Worm (Caenorhabditis elegans): ENCODE measurements around the gene D2045.5.

D2045.5 gene

ce11 chrIII:10462935-10463548 is 6.4 kb downstream of the D2045.5 start:
- TF ChIP-seq efl-1 (optimal IDR thresholded peaks at IDR 0.05) (no peak), efl-1 (GFP tag; optimal IDR thresholded peaks at IDR 0.05 in 1 of 2) (peak in 1 of 2 experiments; percentile 68), hlh-17 (GFP tag; optimal IDR thresholded peaks at IDR 0.05; ENCODE audit: borderline replicate concordance) (no peak), lin-39 (tag; optimal IDR thresholded peaks at IDR 0.05) (no peak), blmp-1 (tag; optimal IDR thresholded peaks at IDR 0.05) (peak; percentile 71)

DNA sequence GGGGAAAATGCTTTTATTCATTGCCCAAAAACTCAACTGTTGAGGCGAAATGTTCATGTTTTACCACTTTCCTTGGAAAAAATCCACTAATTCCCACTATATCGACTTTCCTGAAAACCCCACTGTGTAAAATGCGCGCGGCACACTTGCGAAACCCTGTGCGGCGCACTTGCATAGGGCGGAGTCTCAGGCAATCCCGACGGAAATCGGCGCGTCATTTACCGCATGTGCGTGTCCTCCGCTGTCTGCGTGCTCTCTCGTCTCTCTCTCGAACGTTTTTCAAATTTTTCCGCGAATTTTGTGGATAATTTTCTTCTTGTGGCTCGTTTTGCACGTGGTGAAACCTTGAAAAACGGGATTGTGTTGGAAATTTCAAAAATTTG is 8.3 kb downstream of the D2045.5 start, which contains the start of gene atx-2:
Gene atx-2 (plus strand): TSS at position 226 of the 383 bp plus-strand sequence.
- TF ChIP-seq jun-1 (tag; optimal IDR thresholded peaks at IDR 0.05) (peak; percentile 70), sox-4 (tag; optimal IDR thresholded peaks at IDR 0.05) (no peak), unc-98 (GFP tag; IDR thresholded peaks at IDR 0.05) (peak; percentile 60; the same call in 1 of the 2 replicates), pqm-1 (tag; optimal IDR thresholded peaks at IDR 0.05) (no peak), Y116A8C.19 (tag; optimal IDR thresholded peaks at IDR 0.05; ENCODE audit: borderline replicate concordance) (no peak), elt-2 (tag; optimal IDR thresholded peaks at IDR 0.05) (no peak), sup-37 (GFP tag; optimal IDR thresholded peaks at IDR 0.05) (no peak), nhr-20 (tag; optimal IDR thresholded peaks at IDR 0.05) (peak; percentile 48), aly-2 (tag; optimal IDR thresholded peaks at IDR 0.05) (no peak), ceh-90 (tag; optimal IDR thresholded peaks at IDR 0.05) (no peak), efl-3 (GFP tag; optimal IDR thresholded peaks at IDR 0.05) (peak; percentile 66), pax-3 (tag; optimal IDR thresholded peaks at IDR 0.05) (no peak), hlh-17 (GFP tag; optimal IDR thresholded peaks at IDR 0.05; ENCODE audit: borderline replicate concordance) (no peak), nhr-237 (tag; optimal IDR thresholded peaks at IDR 0.05) (no peak), rnt-1 (tag; optimal IDR thresholded peaks at IDR 0.05) (peak; percentile 96), C34B4.2 (tag; optimal IDR thresholded peaks at IDR 0.05) (peak; percentile 9), fkh-10 (GFP tag; optimal IDR thresholded peaks at IDR 0.05) (peak; percentile 76), lin-14 (GFP tag; optimal IDR thresholded peaks at IDR 0.05) (peak; percentile 79), pag-3 (tag; optimal IDR thresholded peaks at IDR 0.05; ENCODE audit: borderline replicate concordance, insufficient read depth) (no peak), fos-1 (tag; optimal IDR thresholded peaks at IDR 0.05) (no peak), sptf-1 (tag; optimal IDR thresholded peaks at IDR 0.05) (no peak), C16A3.4 (tag; optimal IDR thresholded peaks at IDR 0.05) (peak; percentile 67), nhr-77 (tag; optimal IDR thresholded peaks at IDR 0.05) (no peak), hlh-4 (tag; optimal IDR thresholded peaks at IDR 0.05) (no peak), irx-1 (tag; optimal IDR thresholded peaks at IDR 0.05) (peak; percentile 39), nhr-76 (tag; optimal IDR thresholded peaks at IDR 0.05) (peak; percentile 44), dsc-1 (tag; optimal IDR thresholded peaks at IDR 0.05) (peak; percentile 83), mab-9 (GFP tag; IDR thresholded peaks at IDR 0.05) (peak; percentile 77), ama-1 (optimal IDR thresholded peaks at IDR 0.05) (no peak), lsy-2 (tag; optimal IDR thresholded peaks at IDR 0.05) (peak; percentile 48 to 77), nhr-11 (tag; optimal IDR thresholded peaks at IDR 0.05) (no peak), unc-30 (tag; optimal IDR thresholded peaks at IDR 0.05) (no peak), zag-1 (tag; optimal IDR thresholded peaks at IDR 0.05) (no peak), ztf-11 (tag; optimal IDR thresholded peaks at IDR 0.05) (peak in 1 of 2 experiments; percentile 73), mef-2 (tag; optimal IDR thresholded peaks at IDR 0.05) (no peak), fkh-4 (tag; optimal IDR thresholded peaks at IDR 0.05; ENCODE audit: borderline replicate concordance) (no peak), unc-86 (tag; optimal IDR thresholded peaks at IDR 0.05) (peak; percentile 65), nhr-47 (tag; optimal IDR thresholded peaks at IDR 0.05) (peak; percentile 82), mep-1 (tag; optimal IDR thresholded peaks at IDR 0.05) (peak; percentile 62), lin-39 (tag; optimal IDR thresholded peaks at IDR 0.05) (peak; percentile 19), nhr-19 (GFP tag; conservative IDR thresholded peaks at IDR 0.05) (peak; percentile 79), egl-27 (tag; optimal IDR thresholded peaks at IDR 0.05) (no peak), elt-3 (tag; optimal IDR thresholded peaks at IDR 0.05) (peak in 1 of 6 experiments; percentile 47), skn-1 (tag; optimal IDR thresholded peaks at IDR 0.05) (peak; percentile 73), fkh-8 (tag; optimal IDR thresholded peaks at IDR 0.05) (peak; percentile 81), xbp-1 (tag; optimal IDR thresholded peaks at IDR 0.05) (peak; percentile 71), aha-1 (tag; optimal IDR thresholded peaks at IDR 0.05) (peak; percentile 9), dpl-1 (GFP tag; optimal IDR thresholded peaks at IDR 0.05) (peak; percentile 63 to 69 (median 68))

All from whole organism, L1 larva.